Worm (Caenorhabditis elegans): ENCODE results near the gene gar-2.

Gene gar-2

DNA sequence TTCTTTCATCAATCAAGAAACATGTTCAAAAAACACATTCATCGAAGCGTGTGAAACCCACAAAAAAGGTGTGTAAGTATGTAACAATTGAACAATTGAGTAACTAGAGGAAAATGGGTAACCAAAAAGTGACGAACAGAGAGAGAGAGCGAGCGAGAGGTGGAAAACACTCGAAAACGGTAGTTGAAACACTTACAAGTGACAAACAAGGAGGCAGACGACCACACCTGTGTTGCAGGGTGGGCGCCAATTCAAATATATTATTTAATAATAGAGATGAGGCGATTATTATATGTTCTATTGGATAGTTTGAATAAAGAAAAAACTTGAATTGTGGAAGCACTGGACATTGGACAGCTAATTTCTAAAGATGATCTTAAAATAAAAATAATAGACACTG, 19.8 kb upstream of the gar-2 start:
- TF ChIP-seq tbx-2 (tag; optimal IDR thresholded peaks at IDR 0.05), result no peak
- TF ChIP-seq lin-15B (tag; optimal IDR thresholded peaks at IDR 0.05), result peak; percentile 16
- TF ChIP-seq tlp-1 (tag; optimal IDR thresholded peaks at IDR 0.05), result no peak
- peak; percentile 35 for TF ChIP-seq nhr-85 (tag)
- no peak for TF ChIP-seq nhr-237 (tag; optimal IDR thresholded peaks at IDR 0.05)
- no peak for TF ChIP-seq Y116A8C.19 (tag; optimal IDR thresholded peaks at IDR 0.05; ENCODE audit: borderline replicate concordance)
- no peak for TF ChIP-seq grh-1 (GFP tag; IDR thresholded peaks at IDR 0.05)
- TF ChIP-seq nhr-71 (tag; optimal IDR thresholded peaks at IDR 0.05), result no peak
- no peak for TF ChIP-seq hlh-17 (GFP tag; optimal IDR thresholded peaks at IDR 0.05; ENCODE audit: borderline replicate concordance)
- peak; percentile 64 for TF ChIP-seq lin-14 (GFP tag; optimal IDR thresholded peaks at IDR 0.05)
- no peak for TF ChIP-seq egl-27 (tag; optimal IDR thresholded peaks at IDR 0.05)
- peak in 1 of 2 experiments; percentile 9 for TF ChIP-seq lsy-2 (tag; optimal IDR thresholded peaks at IDR 0.05)
- peak in 1 of 2 experiments; percentile 50 for TF ChIP-seq efl-1 (optimal IDR thresholded peaks at IDR 0.05)
- TF ChIP-seq efl-1 (GFP tag; optimal IDR thresholded peaks at IDR 0.05 in 1 of 2), result peak; percentile 70 to 95
- no peak for TF ChIP-seq fos-1 (tag; optimal IDR thresholded peaks at IDR 0.05)
- no peak for TF ChIP-seq nhr-28 (tag; optimal IDR thresholded peaks at IDR 0.05)
- TF ChIP-seq blmp-1 (tag; optimal IDR thresholded peaks at IDR 0.05), result peak; percentile 10
- TF ChIP-seq dpl-1 (GFP tag; optimal IDR thresholded peaks at IDR 0.05), result peak; percentile 34 to 73 (median 46)
- TF ChIP-seq zip-4 (GFP tag; optimal IDR thresholded peaks at IDR 0.05), result no peak
- TF ChIP-seq dsc-1 (tag; optimal IDR thresholded peaks at IDR 0.05), result no peak
- TF ChIP-seq jun-1 (tag; optimal IDR thresholded peaks at IDR 0.05), result no peak
- peak; percentile 47 to 66 for TF ChIP-seq lin-35 (GFP tag; optimal IDR thresholded peaks at IDR 0.05)
- no peak for TF ChIP-seq nhr-20 (tag; optimal IDR thresholded peaks at IDR 0.05)
- TF ChIP-seq pag-3 (tag; optimal IDR thresholded peaks at IDR 0.05; ENCODE audit: borderline replicate concordance, insufficient read depth), result no peak
- TF ChIP-seq nhr-11 (tag; optimal IDR thresholded peaks at IDR 0.05), result no peak
- TF ChIP-seq snu-23 (GFP tag; optimal IDR thresholded peaks at IDR 0.05), result peak; percentile 9
- no peak for TF ChIP-seq egl-13 (tag; optimal IDR thresholded peaks at IDR 0.05)

ce11 chrIII:6290469-6291182, 18.5 kb upstream of the gar-2 start:
- no peak for TF ChIP-seq egl-27 (tag; optimal IDR thresholded peaks at IDR 0.05)
- TF ChIP-seq alr-1 (tag; optimal IDR thresholded peaks at IDR 0.05; ENCODE audit: borderline replicate concordance), result no peak
- peak; percentile 34 for TF ChIP-seq elt-2 (tag; optimal IDR thresholded peaks at IDR 0.05)
- peak; percentile 3 for TF ChIP-seq fos-1 (tag; optimal IDR thresholded peaks at IDR 0.05)
- TF ChIP-seq hlh-4 (tag; optimal IDR thresholded peaks at IDR 0.05), result no peak

ce11 chrIII:6295972-6296700, 13.0 kb upstream of the gar-2 start, which contains the start of gene F47D12.7:
Gene F47D12.7 (minus strand): TSS chrIII:6296022.
- TF ChIP-seq snpc-4 (tag; optimal IDR thresholded peaks at IDR 0.05), result no peak
- TF ChIP-seq lin-35 (GFP tag; optimal IDR thresholded peaks at IDR 0.05), result no peak
- TF ChIP-seq C16A3.4 (tag; optimal IDR thresholded peaks at IDR 0.05), result no peak
- TF ChIP-seq sptf-1 (tag; optimal IDR thresholded peaks at IDR 0.05), result no peak
- no peak for TF ChIP-seq hpl-2 (GFP tag; optimal IDR thresholded peaks at IDR 0.05)
- no peak for TF ChIP-seq lin-39 (tag; optimal IDR thresholded peaks at IDR 0.05)
- TF ChIP-seq egl-13 (tag; optimal IDR thresholded peaks at IDR 0.05), result no peak
- TF ChIP-seq mdl-1 (tag; optimal IDR thresholded peaks at IDR 0.05), result no peak
- TF ChIP-seq tlp-1 (tag; optimal IDR thresholded peaks at IDR 0.05), result no peak
- TF ChIP-seq pag-3 (tag; optimal IDR thresholded peaks at IDR 0.05; ENCODE audit: borderline replicate concordance, insufficient read depth), result no peak
- no peak for TF ChIP-seq swsn-7 (tag; optimal IDR thresholded peaks at IDR 0.05)
- TF ChIP-seq nhr-11 (tag; optimal IDR thresholded peaks at IDR 0.05), result no peak
- no peak for TF ChIP-seq pax-3 (tag; optimal IDR thresholded peaks at IDR 0.05)
- TF ChIP-seq sup-37 (GFP tag; optimal IDR thresholded peaks at IDR 0.05), result no peak
- TF ChIP-seq hlh-4 (tag; optimal IDR thresholded peaks at IDR 0.05), result no peak
- no peak for TF ChIP-seq ceh-63 (GFP tag; optimal IDR thresholded peaks at IDR 0.05)
- no peak for TF ChIP-seq ces-1 (GFP tag; optimal IDR thresholded peaks at IDR 0.05)
- no peak for TF ChIP-seq lsy-2 (tag; optimal IDR thresholded peaks at IDR 0.05)
